Worm (Caenorhabditis elegans): ENCODE measurements around the gene T10C6.15.

T10C6.15 gene

ce11 chrV:16024300-16024699 lies 21.4 kb downstream of the T10C6.15 start, which contains the start of gene T10C6.6:
TSS of gene T10C6.6 (plus strand) at chrV:16024326.
- TF ChIP-seq nhr-76 (tag; optimal IDR thresholded peaks at IDR 0.05) (no peak), arid-1 (GFP tag; conservative IDR thresholded peaks at IDR 0.05) (0 out of 2 replicates have a peak, but pooled peaks have one; percentile 33), zip-2 (tag; optimal IDR thresholded peaks at IDR 0.05) (no peak), daf-19 (GFP tag; conservative IDR thresholded peaks at IDR 0.05) (0 out of 2 replicates have a peak, but pooled peaks have one; percentile 13), ceh-82 (tag; optimal IDR thresholded peaks at IDR 0.05) (no peak), aha-1 (tag) (no peak), F49E8.2 (tag; optimal IDR thresholded peaks at IDR 0.05; ENCODE audit: borderline replicate concordance) (peak; percentile 36), dpl-1 (GFP tag; optimal IDR thresholded peaks at IDR 0.05) (peak; percentile 8), lsy-2 (tag; optimal IDR thresholded peaks at IDR 0.05) (no peak), dmd-6 (GFP tag; IDR thresholded peaks at IDR 0.05) (no peak), nhr-11 (tag; optimal IDR thresholded peaks at IDR 0.05) (no peak), lin-38 (GFP tag; IDR thresholded peaks at IDR 0.05) (no peak; the same call in 1 of the 2 replicates)

- no peak for TF ChIP-seq nhr-102 (tag; optimal IDR thresholded peaks at IDR 0.05)
- peak; percentile 51 for TF ChIP-seq set-16 (GFP tag; IDR thresholded peaks at IDR 0.05)
These were observed 22.2 kb downstream of the T10C6.15 start for ce11 chrV:16023559-16023958.

ce11 chrV:16023051-16023450 lies 22.7 kb downstream of the T10C6.15 start, which contains the start of gene cwc-15:
TSS of gene cwc-15 (plus strand) at chrV:16023351.
- TF ChIP-seq ceh-44 (GFP tag; IDR thresholded peaks at IDR 0.05) = no peak
- TF ChIP-seq nhr-41 (GFP tag; IDR thresholded peaks at IDR 0.05) = no peak
- TF ChIP-seq duxl-1 (tag; optimal IDR thresholded peaks at IDR 0.05; ENCODE audit: poor library complexity) = no peak
- TF ChIP-seq Y75B8A.6 (GFP tag; IDR thresholded peaks at IDR 0.05) = no peak
- TF ChIP-seq saeg-2 (GFP tag; IDR thresholded peaks at IDR 0.05) = no peak
- TF ChIP-seq mep-1 (tag; optimal IDR thresholded peaks at IDR 0.05) = no peak
- TF ChIP-seq D1046.2 (GFP tag; IDR thresholded peaks at IDR 0.05) = no peak
- TF ChIP-seq nhr-237 (tag; optimal IDR thresholded peaks at IDR 0.05) = no peak
- no peak for TF ChIP-seq mes-2 (tag; optimal IDR thresholded peaks at IDR 0.05; ENCODE audit: poor library complexity, severe bottlenecking)
- TF ChIP-seq vab-7 (GFP tag; IDR thresholded peaks at IDR 0.05) = no peak

- TF ChIP-seq dpl-1 (GFP tag; optimal IDR thresholded peaks at IDR 0.05) (peak; percentile 88), mep-1 (tag; optimal IDR thresholded peaks at IDR 0.05) (no peak), nhr-237 (tag; optimal IDR thresholded peaks at IDR 0.05) (no peak), ZK337.2 (GFP tag; IDR thresholded peaks at IDR 0.05) (0 out of 2 replicates have a peak, but pooled peaks have one; percentile 18), mes-2 (tag; optimal IDR thresholded peaks at IDR 0.05; ENCODE audit: poor library complexity, severe bottlenecking) (peak; percentile 97), saeg-2 (GFP tag; IDR thresholded peaks at IDR 0.05) (no peak), cey-2 (tag; optimal IDR thresholded peaks at IDR 0.05; ENCODE audit: borderline replicate concordance, insufficient read depth) (no peak), duxl-1 (tag; optimal IDR thresholded peaks at IDR 0.05; ENCODE audit: poor library complexity) (peak; percentile 10), unc-130 (GFP tag; optimal IDR thresholded peaks at IDR 0.05) (peak; percentile 63), sdz-12 (GFP tag; optimal IDR thresholded peaks at IDR 0.05) (no peak), hif-1 (tag; optimal IDR thresholded peaks at IDR 0.05) (peak in 1 of 2 experiments; percentile 77)
These were observed 23.1 kb downstream of the T10C6.15 start for ce11 chrV:16022600-16022999.

- TF ChIP-seq set-16 (GFP tag; IDR thresholded peaks at IDR 0.05) = no peak
- TF ChIP-seq jun-1 (tag; optimal IDR thresholded peaks at IDR 0.05) = no peak
- TF ChIP-seq unc-39 (tag; optimal IDR thresholded peaks at IDR 0.05) = no peak
- TF ChIP-seq sdz-12 (GFP tag; optimal IDR thresholded peaks at IDR 0.05) = no peak
- TF ChIP-seq aha-1 (tag) = peak; percentile 38
These were observed 25.7 kb downstream of the T10C6.15 start, which contains the start of gene srx-44 for ce11 chrV:16020042-16020441. TSS of gene srx-44 (plus strand) at chrV:16020342.
